Fruit fly (Drosophila melanogaster) S2 (cell line): Measurements from ENCODE around the gene Antdh.

Experiments
- CG8478 ChIP-seq: fragments of >200 bp; optimal IDR thresholded peaks from 2 replicates; lab custom pipeline; 2018
- CTCF ChIP-seq, 2 experiments: fragments of >200 bp; optimal IDR thresholded peaks; 2 replicates each; lab custom pipeline; 2018

DNA sequence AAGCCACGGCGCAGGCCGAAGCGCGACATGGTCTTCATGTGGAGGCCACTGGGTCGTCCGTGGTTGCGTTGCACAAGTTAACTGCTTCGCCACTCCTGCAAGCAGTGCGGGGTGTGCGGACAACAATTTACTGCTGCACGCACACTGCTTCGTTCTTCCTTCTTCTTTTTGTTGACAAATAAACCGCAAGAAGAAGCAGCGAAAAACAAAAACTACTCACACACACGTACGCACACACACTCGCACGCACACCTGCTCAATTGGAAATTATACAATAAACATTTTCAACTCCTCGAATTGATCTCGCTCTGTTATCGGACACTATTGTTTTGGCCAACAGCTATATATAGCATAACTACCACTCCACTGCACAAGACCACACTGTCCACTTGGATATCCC lies 45.3 kb downstream of the Antdh start:
- no peak for TF ChIP-seq CG8478 (lab: Kevin White, UChicago)
- no peak for TF ChIP-seq CTCF (optimal IDR thresholded peaks at IDR 0.05; lab: Kevin White, UChicago)
